Worm (Caenorhabditis elegans) whole organism, late embryonic: Measurements from ENCODE around the gene D2023.3.

Experiments used
- C38D4.7 ChIP-seq: fragments of 200-800 bp; sonication (Bioruptor generic); optimal IDR thresholded peaks from 2 replicates; lab custom pipeline; 2018; ENCODE audit warnings: mild to moderate bottlenecking, missing genetic modification characterization, moderate library complexity, missing compliant biosample characterization
- K09A11.1 ChIP-seq: sonication (generic microtip); optimal IDR thresholded peaks from 2 replicates; lab custom pipeline; 2017; ENCODE audit warnings: antibody characterized with exemption, mild to moderate bottlenecking, missing genetic modification characterization, missing compliant biosample characterization; ENCODE audit not compliant: insufficient read depth
- T23F11.4 ChIP-seq: fragments of 200-800 bp; sonication (Bioruptor generic); optimal IDR thresholded peaks from 2 replicates; lab custom pipeline; 2018; ENCODE audit warnings: mild to moderate bottlenecking, missing genetic modification characterization, missing compliant biosample characterization
- Y22D7AL.16 ChIP-seq: sonication (generic microtip); optimal IDR thresholded peaks from 2 replicates; lab custom pipeline; 2016; ENCODE audit warnings: missing genetic modification characterization, missing compliant biosample characterization
- ama-1 ChIP-seq: fragments of 150-350 bp; optimal IDR thresholded peaks from 2 replicates; lab custom pipeline; 2014
- ceh-18 ChIP-seq: sonication (generic microtip); optimal IDR thresholded peaks from 2 replicates; lab custom pipeline; 2016; ENCODE audit warnings: missing genetic modification characterization, missing compliant biosample characterization
- ceh-22 ChIP-seq: sonication (generic microtip); optimal IDR thresholded peaks from 2 replicates; lab custom pipeline; 2017; ENCODE audit warnings: missing biosample characterization, missing genetic modification characterization
- ceh-24 ChIP-seq: sonication (generic microtip); optimal IDR thresholded peaks from 2 replicates; lab custom pipeline; 2016; ENCODE audit warnings: mild to moderate bottlenecking, missing genetic modification characterization, missing compliant biosample characterization
- ceh-30 ChIP-seq: fragments of 150-350 bp; optimal IDR thresholded peaks from 2 replicates; lab custom pipeline; 2014; ENCODE audit warnings: missing biosample characterization, missing genetic modification characterization
- ceh-34 ChIP-seq: sonication (generic microtip); optimal IDR thresholded peaks from 2 replicates; lab custom pipeline; 2016; ENCODE audit warnings: mild to moderate bottlenecking, missing genetic modification characterization, missing compliant biosample characterization
- ceh-9 ChIP-seq: sonication (generic microtip); optimal IDR thresholded peaks from 2 replicates; lab custom pipeline; 2016; ENCODE audit warnings: mild to moderate bottlenecking, missing genetic modification characterization, inconsistent platforms, missing compliant biosample characterization
- che-1 ChIP-seq: sonication (generic microtip); optimal IDR thresholded peaks from 2 replicates; lab custom pipeline; 2016; ENCODE audit warnings: mild to moderate bottlenecking, missing genetic modification characterization, missing compliant biosample characterization
- elt-2 ChIP-seq: sonication (generic microtip); optimal IDR thresholded peaks from 2 replicates; lab custom pipeline; 2016; ENCODE audit warnings: missing genetic modification reagents, missing genetic modification characterization, missing compliant biosample characterization
- elt-4 ChIP-seq: sonication (generic microtip); optimal IDR thresholded peaks from 2 replicates; lab custom pipeline; 2016; ENCODE audit warnings: missing genetic modification characterization, missing compliant biosample characterization
- fax-1 ChIP-seq: sonication (generic microtip); optimal IDR thresholded peaks from 2 replicates; lab custom pipeline; 2016; ENCODE audit warnings: missing genotype, missing genetic modification characterization, missing compliant biosample characterization
- gmeb-2 ChIP-seq: sonication (generic microtip); optimal IDR thresholded peaks from 2 replicates; lab custom pipeline; 2016; ENCODE audit warnings: missing genetic modification characterization, inconsistent platforms, missing compliant biosample characterization
- hlh-13 ChIP-seq: fragments of 200-800 bp; sonication (Bioruptor generic); optimal IDR thresholded peaks from 2 replicates; lab custom pipeline; 2018; ENCODE audit warnings: mild to moderate bottlenecking, missing genetic modification characterization, missing compliant biosample characterization
- hlh-15 ChIP-seq: sonication (generic microtip); optimal IDR thresholded peaks from 2 replicates; lab custom pipeline; 2016; ENCODE audit warnings: missing genetic modification characterization, missing compliant biosample characterization
- hlh-6 ChIP-seq: sonication (generic microtip); optimal IDR thresholded peaks from 2 replicates; lab custom pipeline; 2016; ENCODE audit warnings: missing genotype, missing genetic modification characterization, missing compliant biosample characterization
- lin-11 ChIP-seq: fragments of 200-800 bp; sonication (Bioruptor generic); optimal IDR thresholded peaks from 2 replicates; lab custom pipeline; 2018; ENCODE audit warnings: mild to moderate bottlenecking, missing genetic modification characterization, missing compliant biosample characterization
- madf-2 ChIP-seq: sonication (generic microtip); optimal IDR thresholded peaks from 2 replicates; lab custom pipeline; 2017; ENCODE audit warnings: missing genetic modification characterization, missing compliant biosample characterization
- mec-3 ChIP-seq: sonication (generic microtip); optimal IDR thresholded peaks from 2 replicates; lab custom pipeline; 2016; ENCODE audit warnings: borderline replicate concordance, missing genetic modification characterization, missing compliant biosample characterization
- nhr-11 ChIP-seq: fragments of 150-350 bp; optimal IDR thresholded peaks from 2 replicates; lab custom pipeline; 2014; ENCODE audit warnings: missing biosample characterization, missing genetic modification characterization
- npax-4 ChIP-seq: sonication (generic microtip); optimal IDR thresholded peaks from 2 replicates; lab custom pipeline; 2016; ENCODE audit warnings: missing genetic modification characterization, missing compliant biosample characterization
- odd-2 ChIP-seq: sonication (generic microtip); optimal IDR thresholded peaks from 2 replicates; lab custom pipeline; 2017; ENCODE audit warnings: antibody characterized with exemption, mild to moderate bottlenecking, missing genetic modification characterization, missing compliant biosample characterization
- pha-2 ChIP-seq: sonication (generic microtip); optimal IDR thresholded peaks from 2 replicates; lab custom pipeline; 2017; ENCODE audit warnings: mild to moderate bottlenecking, missing genetic modification characterization, missing compliant biosample characterization
- pros-1 ChIP-seq: fragments of 150-350 bp; optimal IDR thresholded peaks from 2 replicates; lab custom pipeline; 2014; ENCODE audit warnings: missing biosample characterization, missing genetic modification reagents, missing genetic modification characterization
- rnt-1 ChIP-seq: sonication (generic microtip); optimal IDR thresholded peaks from 2 replicates; lab custom pipeline; 2016; ENCODE audit warnings: missing genetic modification characterization, missing compliant biosample characterization
- sox-2 ChIP-seq: fragments of 200-800 bp; sonication (Bioruptor generic); IDR thresholded peaks from 2 replicates; pipeline ENCODE4 v1.3.6; 2022; ENCODE audit warnings: missing genetic modification reagents, missing genetic modification characterization, missing compliant biosample characterization
- tbx-2 ChIP-seq: sonication (generic microtip); optimal IDR thresholded peaks from 2 replicates; lab custom pipeline; 2016; ENCODE audit warnings: missing genetic modification characterization, missing compliant biosample characterization
- zip-5 ChIP-seq: sonication (generic microtip); optimal IDR thresholded peaks from 2 replicates; lab custom pipeline; 2016; ENCODE audit warnings: missing genetic modification characterization, missing compliant biosample characterization
- ztf-16 ChIP-seq: sonication (generic microtip); optimal IDR thresholded peaks from 2 replicates; lab custom pipeline; 2017; ENCODE audit warnings: missing genetic modification characterization, missing compliant biosample characterization

Gene D2023.3

ce11 chrV:11797272-11797855 is 14.5 kb downstream of the D2023.3 start:
- no peak for TF ChIP-seq che-1 (tag; lab: Kevin White, UChicago)
- TF ChIP-seq ama-1 (lab: Kevin White, UChicago), result no peak
- TF ChIP-seq pros-1 (tag; lab: Kevin White, UChicago), result no peak
- TF ChIP-seq ceh-9, result no peak
- no peak for TF ChIP-seq sox-2 (GFP tag; lab: Robert Waterston, UW)
- no peak for TF ChIP-seq ztf-16 (tag; lab: Kevin White, UChicago)
- no peak for TF ChIP-seq ceh-18 (tag; lab: Kevin White, UChicago)
- TF ChIP-seq ceh-34, result no peak
- no peak for TF ChIP-seq hlh-13 (GFP tag; lab: Kevin White, UChicago)
- TF ChIP-seq T23F11.4 (GFP tag; lab: Kevin White, UChicago), result no peak
- TF ChIP-seq rnt-1 (tag; lab: Kevin White, UChicago), result no peak
- no peak for TF ChIP-seq K09A11.1 (tag; lab: Kevin White, UChicago)
- no peak for TF ChIP-seq pha-2 (tag; lab: Kevin White, UChicago)

- TF ChIP-seq rnt-1 (tag; lab: Kevin White, UChicago) (no peak), C38D4.7 (GFP tag; lab: Kevin White, UChicago) (no peak), ztf-16 (tag; lab: Kevin White, UChicago) (no peak), gmeb-2 (tag; lab: Kevin White, UChicago) (no peak)
These were observed 15.5 kb downstream of the D2023.3 start for ce11 chrV:11796343-11796742.

- TF ChIP-seq gmeb-2 (tag; lab: Kevin White, UChicago) (no peak), Y22D7AL.16 (tag; lab: Kevin White, UChicago) (no peak), elt-2 (no peak), npax-4 (tag; lab: Kevin White, UChicago) (no peak), odd-2 (tag; lab: Kevin White, UChicago) (no peak), sox-2 (GFP tag; lab: Robert Waterston, UW) (no peak), nhr-11 (tag; lab: Kevin White, UChicago) (no peak), hlh-13 (GFP tag; lab: Kevin White, UChicago) (no peak)
These were observed 16.5 kb downstream of the D2023.3 start for ce11 chrV:11795352-11795751.

- TF ChIP-seq hlh-15 (no peak), elt-4 (tag; lab: Kevin White, UChicago) (no peak), lin-11 (tag; lab: Kevin White, UChicago) (no peak), ceh-30 (no peak), fax-1 (tag; lab: Kevin White, UChicago) (no peak), hlh-6 (tag; lab: Kevin White, UChicago) (no peak), K09A11.1 (tag; lab: Kevin White, UChicago) (no peak), ceh-22 (tag; lab: Kevin White, UChicago) (no peak), mec-3 (tag; lab: Kevin White, UChicago) (no peak), ama-1 (lab: Kevin White, UChicago) (no peak), rnt-1 (tag; lab: Kevin White, UChicago) (no peak), tbx-2 (tag; lab: Kevin White, UChicago) (no peak), ceh-34 (no peak), Y22D7AL.16 (tag; lab: Kevin White, UChicago) (no peak), C38D4.7 (GFP tag; lab: Kevin White, UChicago) (no peak), pha-2 (tag; lab: Kevin White, UChicago) (no peak)
- TF ChIP-seq, all 69 proteins: peak for 0
These were observed 17.6 kb downstream of the D2023.3 start for ce11 chrV:11794172-11794571.

- TF ChIP-seq madf-2 (tag; lab: Kevin White, UChicago) (no peak), sox-2 (GFP tag; lab: Robert Waterston, UW) (no peak), C38D4.7 (GFP tag; lab: Kevin White, UChicago) (no peak), fax-1 (tag; lab: Kevin White, UChicago) (no peak), zip-5 (tag; lab: Kevin White, UChicago) (no peak), ama-1 (lab: Kevin White, UChicago) (no peak), ceh-24 (no peak)
These were observed 22.3 kb downstream of the D2023.3 start, which contains the start of gene D2023.1 for ce11 chrV:11789474-11789873. Gene D2023.1, plus strand, starts transcription at chrV:11789550.
